Comparison of ENCODE assay signal across 2 worm cellular contexts in genomic region chrX:612783-613182, ce11.
A peak's percentile ranks its signal among the peaks of the same experiment; 100 is the strongest.
TF ChIP-seq lines count a peak whose summit lies in the region.

No protein-coding gene starts in this region.

TF ChIP-seq in whole organism, L1 larva, 84 proteins besides CTCF, POLR2A, EP300 and RAD21:
- TF ChIP-seq snpc-4 (tag; optimal IDR thresholded peaks at IDR 0.05; lab: Kevin White, UChicago): peak; percentile 58
- no peak for TF ChIP-seq unc-30 (tag; optimal IDR thresholded peaks at IDR 0.05; lab: Kevin White, UChicago)
- no peak for TF ChIP-seq aly-2 (tag; optimal IDR thresholded peaks at IDR 0.05; lab: Kevin White, UChicago)
- TF ChIP-seq nhr-76 (tag; optimal IDR thresholded peaks at IDR 0.05; lab: Kevin White, UChicago): no peak

TF ChIP-seq in whole organism, L2 larva, 48 proteins besides CTCF, POLR2A, EP300 and RAD21:
- TF ChIP-seq alr-1 (tag; optimal IDR thresholded peaks at IDR 0.05; lab: Kevin White, UChicago): no peak
- peak; percentile 29 for TF ChIP-seq snpc-4 (tag; optimal IDR thresholded peaks at IDR 0.05; lab: Kevin White, UChicago)
- TF ChIP-seq ZK546.5 (tag; optimal IDR thresholded peaks at IDR 0.05; lab: Kevin White, UChicago): no peak

Comparison
In these comparisons a context has a peak if more than half of its experiments do, and no peak if none do; other contexts are left out.
1. Of the 22 proteins assayed by ChIP-seq in both whole organism, L1 larva and whole organism, L2 larva: peak only in whole organism, L1 larva: none; only in whole organism, L2 larva: none; in both: snpc-4; in neither: 21.